Fruit fly (Drosophila melanogaster): ENCODE data around the gene CG4751.

DNA sequence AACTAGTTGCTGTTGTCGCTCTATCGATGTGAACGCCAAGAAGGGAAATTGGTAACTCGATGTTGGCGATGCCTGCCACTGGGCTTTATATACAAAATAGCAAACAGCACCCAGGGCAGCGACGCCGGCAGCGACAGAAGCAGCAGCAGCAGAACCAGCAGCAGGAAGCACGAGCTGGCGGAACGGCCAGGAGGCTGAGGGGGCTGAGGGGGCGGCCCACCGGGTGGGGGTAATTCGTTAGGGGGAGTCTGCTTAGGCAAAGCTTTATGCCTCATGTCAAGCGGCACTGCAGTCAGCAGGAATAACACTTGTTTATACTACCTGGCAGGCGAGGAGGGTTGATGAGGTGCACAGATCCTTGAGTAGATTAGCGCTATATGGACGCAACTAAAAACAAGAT is 49.2 kb upstream of the CG4751 start, which contains the start of gene AstC:
- TF ChIP-seq psq (GFP tag; optimal IDR thresholded peaks at IDR 0.05) (no peak), HLH106 (tag; optimal IDR thresholded peaks at IDR 0.05) (no peak), pan (optimal IDR thresholded peaks at IDR 0.05) (no peak), fru (GFP tag; optimal IDR thresholded peaks at IDR 0.05) (no peak), jim (GFP tag; optimal IDR thresholded peaks at IDR 0.05) (no peak), br (GFP tag; optimal IDR thresholded peaks at IDR 0.05) (no peak)

All from whole organism, wandering third instar larva.